Worm (Caenorhabditis elegans): Measurements from ENCODE around the gene pgp-9.

ce11 chrV:17810053-17810452, 54.4 kb downstream of the pgp-9 start, which contains the start of gene srh-296:
- TF ChIP-seq lin-13 (tag; optimal IDR thresholded peaks at IDR 0.05) = no peak
- no peak for TF ChIP-seq pha-4 (tag; optimal IDR thresholded peaks at IDR 0.05)
- no peak for TF ChIP-seq mep-1 (tag; optimal IDR thresholded peaks at IDR 0.05)
- TF ChIP-seq snpc-4 (tag; optimal IDR thresholded peaks at IDR 0.05) = no peak
- TF ChIP-seq mls-2 (tag; optimal IDR thresholded peaks at IDR 0.05) = no peak
- no peak for TF ChIP-seq elt-3 (tag; optimal IDR thresholded peaks at IDR 0.05)
- TF ChIP-seq elt-1 (tag; optimal IDR thresholded peaks at IDR 0.05; ENCODE audit: borderline replicate concordance, insufficient read depth) = no peak
- no peak for TF ChIP-seq ztf-11 (tag; optimal IDR thresholded peaks at IDR 0.05)
- no peak for TF ChIP-seq nhr-28 (tag; optimal IDR thresholded peaks at IDR 0.05)
- no peak for TF ChIP-seq drap-1 (GFP tag; optimal IDR thresholded peaks at IDR 0.05)
- no peak for TF ChIP-seq ces-1 (GFP tag; optimal IDR thresholded peaks at IDR 0.05)
- no peak for TF ChIP-seq nhr-76 (tag; optimal IDR thresholded peaks at IDR 0.05)
- TF ChIP-seq M03D4.4 (tag; optimal IDR thresholded peaks at IDR 0.05) = no peak
- no peak for TF ChIP-seq mab-5 (tag; optimal IDR thresholded peaks at IDR 0.05)
